Fruit fly (Drosophila melanogaster): Measurements from ENCODE around the gene CG42371.

- no peak for TF ChIP-seq Myc (optimal IDR thresholded peaks at IDR 0.05)
- TF ChIP-seq Sp1 (GFP tag; optimal IDR thresholded peaks at IDR 0.05): peak; percentile 31
- no peak for TF ChIP-seq CrebA (GFP tag; optimal IDR thresholded peaks at IDR 0.05; ENCODE audit: borderline replicate concordance)
- no peak for TF ChIP-seq pan (optimal IDR thresholded peaks at IDR 0.05)
Measured at dm6 chr2L:2177312-2177968, 39.6 kb downstream of the CG42371 start.

All from whole organism, wandering third instar larva.